Worm (Caenorhabditis elegans): Measurements from ENCODE around the gene math-40.

- no peak for TF ChIP-seq dao-5 (tag; optimal IDR thresholded peaks at IDR 0.05)
- TF ChIP-seq W03F9.2 (tag; optimal IDR thresholded peaks at IDR 0.05) = no peak
- TF ChIP-seq him-1 (tag; optimal IDR thresholded peaks at IDR 0.05) = no peak
These were observed 48.0 kb upstream of the math-40 start, which contains the start of gene math-4 for ce11 chrII:1782474-1782873.

Measured in whole organism, L4/young adult.